Worm (Caenorhabditis elegans) whole organism, early embryonic: Measurements from ENCODE around the gene Y2H9A.4.

Source experiments
- B0310.2 ChIP-seq: sonication (generic microtip); optimal IDR thresholded peaks from 2 replicates; lab custom pipeline; 2016; ENCODE audit warnings: mild to moderate bottlenecking, missing genetic modification characterization, missing compliant biosample characterization
- aly-1 ChIP-seq: sonication (generic microtip); optimal IDR thresholded peaks from 2 replicates; lab custom pipeline; 2016; ENCODE audit warnings: missing genetic modification characterization, missing compliant biosample characterization
- ama-1 ChIP-seq: fragments of 150-350 bp; optimal IDR thresholded peaks from 2 replicates; lab custom pipeline; 2014
- ceh-13 ChIP-seq: fragments of 200-800 bp; sonication (Bioruptor generic); optimal IDR thresholded peaks from 2 replicates; lab custom pipeline; 2018; ENCODE audit warnings: mild to moderate bottlenecking, missing genetic modification characterization, missing compliant biosample characterization
- ceh-36 ChIP-seq: sonication (generic microtip); optimal IDR thresholded peaks from 2 replicates; lab custom pipeline; 2016; ENCODE audit warnings: missing genetic modification characterization, inconsistent platforms, missing compliant biosample characterization
- ets-7 ChIP-seq: sonication (generic microtip); optimal IDR thresholded peaks from 2 replicates; lab custom pipeline; 2016; ENCODE audit warnings: missing genotype, missing genetic modification characterization, missing compliant biosample characterization
- flt-1 ChIP-seq: fragments of 200-800 bp; sonication (Bioruptor generic); IDR thresholded peaks from 2 replicates; pipeline ENCODE4 v1.3.6; 2022; ENCODE audit warnings: missing genetic modification characterization, missing compliant biosample characterization
- pes-1 ChIP-seq: fragments of 200-800 bp; sonication (Bioruptor generic); IDR thresholded peaks from 2 replicates; pipeline ENCODE4 v1.3.6; 2022; ENCODE audit warnings: missing genetic modification reagents, missing genetic modification characterization, missing compliant biosample characterization

- no peak for TF ChIP-seq B0310.2
- peak; percentile 30 for TF ChIP-seq ceh-36 (tag; lab: Kevin White, UChicago)
- peak; percentile 59; the same call in 1 of the 2 replicates for TF ChIP-seq flt-1 (GFP tag; lab: Robert Waterston, UW)
- no peak for TF ChIP-seq ama-1 (lab: Kevin White, UChicago)
- 0 out of 2 replicates have a peak, but pooled peaks have one; percentile 46 for TF ChIP-seq pes-1 (GFP tag; lab: Robert Waterston, UW)
- peak; percentile 9 for TF ChIP-seq ets-7 (tag; lab: Kevin White, UChicago)
- TF ChIP-seq ceh-13 = no peak
- TF ChIP-seq aly-1 (tag; lab: Kevin White, UChicago) = peak; percentile 77
Measured at ce11 chrV:13396426-13396825, 49.3 kb upstream of the Y2H9A.4 start.
